Worm (Caenorhabditis elegans) whole organism, L4 larva: Measurements from ENCODE around the gene dnc-3.

ENCODE experiments used
- D1046.2 ChIP-seq: fragments of 200-800 bp; sonication (Bioruptor generic); IDR thresholded peaks from 2 replicates; pipeline ENCODE4 v1.3.6; 2022; ENCODE audit warnings: missing genetic modification characterization, missing compliant biosample characterization
- F26F4.8 ChIP-seq: fragments of 200-800 bp; sonication (Bioruptor generic); conservative IDR thresholded peaks from 2 replicates; pipeline ENCODE4 v1.3.6; 2022; ENCODE audit warnings: missing genetic modification characterization, missing compliant biosample characterization
- F44E2.7 ChIP-seq: fragments of 200-800 bp; sonication (Bioruptor generic); IDR thresholded peaks from 2 replicates; pipeline ENCODE4 v2.1.2; 2022; ENCODE audit warnings: missing genetic modification characterization, missing compliant biosample characterization
- R02D3.7 ChIP-seq: fragments of 150-350 bp; sonication (generic microtip); optimal IDR thresholded peaks from 3 replicates; lab custom pipeline; 2014; ENCODE audit warnings: missing biosample characterization, missing genetic modification characterization
- T26A8.4 ChIP-seq: fragments of 200-800 bp; sonication (Bioruptor generic); IDR thresholded peaks from 2 replicates; pipeline ENCODE4 v1.3.6; 2022; ENCODE audit warnings: missing genetic modification characterization, missing compliant biosample characterization
- Y105C5A.15 ChIP-seq: fragments of 200-800 bp; sonication (Bioruptor generic); IDR thresholded peaks from 2 replicates; pipeline ENCODE4 v1.3.6; 2022; ENCODE audit warnings: missing genetic modification characterization, missing compliant biosample characterization
- Y75B8A.6 ChIP-seq: fragments of 200-800 bp; sonication (Bioruptor generic); IDR thresholded peaks from 2 replicates; pipeline ENCODE4 v1.3.6; 2022; ENCODE audit warnings: missing genetic modification reagents, missing genetic modification characterization, missing compliant biosample characterization
- ZK337.2 ChIP-seq: fragments of 200-800 bp; sonication (Bioruptor generic); IDR thresholded peaks from 2 replicates; pipeline ENCODE4 v1.3.6; 2022; ENCODE audit warnings: missing genetic modification reagents, missing genetic modification characterization, missing compliant biosample characterization
- aha-1 ChIP-seq: fragments of 150-350 bp; peaks from one replicate; lab custom pipeline; 2014; ENCODE audit warnings: missing biosample characterization, missing genetic modification characterization
- ama-1 ChIP-seq: fragments of 150-350 bp; optimal IDR thresholded peaks from 2 replicates; lab custom pipeline; 2014; ENCODE audit warnings: inconsistent platforms, mixed read lengths
- ceh-20 ChIP-seq: fragments of 200-800 bp; sonication (Bioruptor generic); IDR thresholded peaks from 2 replicates; pipeline ENCODE4 v1.3.6; 2022; ENCODE audit warnings: missing genetic modification reagents, missing genetic modification characterization, missing compliant biosample characterization
- ceh-32 ChIP-seq: sonication (generic microtip); optimal IDR thresholded peaks from 2 replicates; lab custom pipeline; 2016; ENCODE audit warnings: mild to moderate bottlenecking, missing genetic modification characterization, missing compliant biosample characterization; ENCODE audit not compliant: poor library complexity
- ceh-62 ChIP-seq: sonication (generic microtip); optimal IDR thresholded peaks from 2 replicates; lab custom pipeline; 2017; ENCODE audit warnings: missing biosample characterization, missing genetic modification characterization
- ces-1 ChIP-seq: fragments of 150-350 bp; sonication (generic microtip); optimal IDR thresholded peaks from 4 replicates; lab custom pipeline; 2014; ENCODE audit warnings: missing biosample characterization, missing genetic modification reagents, missing genetic modification characterization
- cey-2 ChIP-seq: sonication (generic microtip); optimal IDR thresholded peaks from 3 replicates; lab custom pipeline; 2017; ENCODE audit warnings: missing genetic modification characterization, mild to moderate bottlenecking, missing compliant biosample characterization, antibody characterized with exemption, borderline replicate concordance; ENCODE audit not compliant: insufficient read depth
- ctbp-1 ChIP-seq: fragments of 200-800 bp; sonication (Bioruptor generic); IDR thresholded peaks from 2 replicates; pipeline ENCODE4 v1.3.6; 2022; ENCODE audit warnings: missing genetic modification reagents, missing genetic modification characterization, missing compliant biosample characterization
- daf-12 ChIP-seq: fragments of 150-350 bp; optimal IDR thresholded peaks from 2 replicates; lab custom pipeline; 2014; ENCODE audit warnings: missing biosample characterization, missing genetic modification reagents, missing genetic modification characterization
- daf-16 ChIP-seq, 3 experiments: sonication (generic microtip); optimal IDR thresholded peaks; 2 replicates each; lab custom pipeline; 2016 to 2017; ENCODE audit warnings: missing genetic modification characterization in 3 of 3, missing genetic modification reagents in 3 of 3, mild to moderate bottlenecking in 2 of 3, missing compliant biosample characterization in 2 of 3, missing biosample characterization in 1 of 3, moderate library complexity in 1 of 3
- dmd-9 ChIP-seq: fragments of 200-800 bp; sonication (Bioruptor generic); IDR thresholded peaks from 2 replicates; pipeline ENCODE4 v1.3.6; 2022; ENCODE audit warnings: missing genetic modification reagents, missing genetic modification characterization, missing compliant biosample characterization
- dpl-1 ChIP-seq: fragments of 150-350 bp; optimal IDR thresholded peaks from 2 replicates; lab custom pipeline; 2014; ENCODE audit warnings: missing biosample characterization, missing genetic modification reagents, missing genetic modification characterization
- egl-27 ChIP-seq: sonication (generic microtip); optimal IDR thresholded peaks from 3 replicates; lab custom pipeline; 2017; ENCODE audit warnings: missing biosample characterization, missing genetic modification reagents, missing genetic modification characterization
- hlh-30 ChIP-seq: sonication (generic microtip); optimal IDR thresholded peaks from 2 replicates; lab custom pipeline; 2017; ENCODE audit warnings: antibody characterized with exemption, mild to moderate bottlenecking, missing genetic modification characterization, missing compliant biosample characterization; ENCODE audit not compliant: insufficient read depth
- lim-7 ChIP-seq: fragments of 200-800 bp; sonication (Bioruptor generic); IDR thresholded peaks from 2 replicates; pipeline ENCODE4 v1.3.6; 2022; ENCODE audit warnings: missing genetic modification characterization, missing compliant biosample characterization
- lin-15B ChIP-seq: fragments of 150-350 bp; sonication (generic microtip); optimal IDR thresholded peaks from 3 replicates; lab custom pipeline; 2014; ENCODE audit warnings: missing biosample characterization, missing genetic modification characterization
- lin-38 ChIP-seq: fragments of 200-800 bp; sonication (Bioruptor generic); IDR thresholded peaks from 2 replicates; pipeline ENCODE4 v1.3.6; 2022; ENCODE audit warnings: missing genetic modification reagents, missing genetic modification characterization, missing compliant biosample characterization
- lir-3 ChIP-seq: sonication (generic microtip); optimal IDR thresholded peaks from 2 replicates; lab custom pipeline; 2016; ENCODE audit warnings: mild to moderate bottlenecking, missing genetic modification characterization, missing compliant biosample characterization
- lsy-2 ChIP-seq, 2 experiments: fragments of 150-350 bp in 1 of 2; sonication (generic microtip) in 1 of 2; optimal IDR thresholded peaks; 2 replicates each; lab custom pipeline; 2014 to 2017; ENCODE audit warnings: missing biosample characterization in 2 of 2, missing genetic modification characterization in 2 of 2
- madf-5 ChIP-seq, 2 experiments: fragments of 200-800 bp; sonication (Bioruptor generic); IDR thresholded peaks; 2 replicates each; pipeline ENCODE4 v1.3.6; 2022; ENCODE audit warnings: missing compliant biosample characterization in 2 of 2, missing genetic modification characterization in 2 of 2
- mdt-29 ChIP-seq: fragments of 200-800 bp; sonication (Bioruptor generic); IDR thresholded peaks from 2 replicates; pipeline ENCODE4 v1.3.6; 2022; ENCODE audit warnings: missing genetic modification reagents, missing genetic modification characterization, missing compliant biosample characterization
- nhr-102 ChIP-seq: sonication (generic microtip); optimal IDR thresholded peaks from 2 replicates; lab custom pipeline; 2016; ENCODE audit warnings: mild to moderate bottlenecking, missing genetic modification characterization, moderate library complexity, missing compliant biosample characterization
- nhr-11 ChIP-seq: fragments of 150-350 bp; optimal IDR thresholded peaks from 2 replicates; lab custom pipeline; 2014; ENCODE audit warnings: missing biosample characterization, missing genetic modification characterization
- nhr-237 ChIP-seq: sonication (generic microtip); optimal IDR thresholded peaks from 2 replicates; lab custom pipeline; 2017; ENCODE audit warnings: missing biosample characterization, missing genetic modification characterization
- nhr-28 ChIP-seq: fragments of 150-350 bp; optimal IDR thresholded peaks from 2 replicates; lab custom pipeline; 2014; ENCODE audit warnings: missing biosample characterization, missing genetic modification characterization
- nhr-41 ChIP-seq: fragments of 200-800 bp; sonication (Bioruptor generic); IDR thresholded peaks from 2 replicates; pipeline ENCODE4 v1.3.6; 2022; ENCODE audit warnings: missing genetic modification reagents, missing genetic modification characterization, missing compliant biosample characterization
- nhr-6 ChIP-seq: fragments of 150-350 bp; optimal IDR thresholded peaks from 2 replicates; lab custom pipeline; 2014; ENCODE audit warnings: missing biosample characterization, missing genetic modification characterization
- php-3 ChIP-seq: fragments of 200-800 bp; sonication (Bioruptor generic); IDR thresholded peaks from 2 replicates; pipeline ENCODE4 v1.3.6; 2022; ENCODE audit warnings: missing genetic modification reagents, missing genetic modification characterization, missing compliant biosample characterization
- rbr-2 ChIP-seq: sonication (generic microtip); optimal IDR thresholded peaks from 2 replicates; lab custom pipeline; 2016; ENCODE audit warnings: missing genotype, missing genetic modification characterization, missing compliant biosample characterization
- skn-1 ChIP-seq: fragments of 150-350 bp; optimal IDR thresholded peaks from 2 replicates; lab custom pipeline; 2014; ENCODE audit warnings: missing biosample characterization, missing genetic modification characterization
- snpc-1.2 ChIP-seq: fragments of 200-800 bp; sonication (Bioruptor generic); IDR thresholded peaks from 2 replicates; pipeline ENCODE4 v1.3.6; 2022; ENCODE audit warnings: missing genetic modification reagents, missing genetic modification characterization, missing compliant biosample characterization
- spr-1 ChIP-seq: sonication (generic microtip); optimal IDR thresholded peaks from 2 replicates; lab custom pipeline; 2016; ENCODE audit warnings: mild to moderate bottlenecking, missing genetic modification characterization, missing compliant biosample characterization
- tag-97 ChIP-seq: fragments of 200-800 bp; sonication (Bioruptor generic); IDR thresholded peaks from 2 replicates; pipeline ENCODE4 v1.3.6; 2022; ENCODE audit warnings: missing genetic modification characterization, missing compliant biosample characterization
- vab-7 ChIP-seq: fragments of 200-800 bp; sonication (Bioruptor generic); IDR thresholded peaks from 2 replicates; pipeline ENCODE4 v1.3.6; 2022; ENCODE audit warnings: missing genetic modification reagents, missing genetic modification characterization, missing compliant biosample characterization
- zag-1 ChIP-seq: fragments of 150-350 bp; optimal IDR thresholded peaks from 2 replicates; lab custom pipeline; 2014; ENCODE audit warnings: missing biosample characterization, missing genetic modification characterization
- zfp-2 ChIP-seq: sonication (generic microtip); optimal IDR thresholded peaks from 2 replicates; lab custom pipeline; 2016; ENCODE audit warnings: mild to moderate bottlenecking, missing genetic modification characterization, missing compliant biosample characterization
- zfp-3 ChIP-seq: fragments of 200-800 bp; sonication (Bioruptor generic); conservative IDR thresholded peaks from 2 replicates; pipeline ENCODE4 v1.3.6; 2022; ENCODE audit warnings: missing genetic modification reagents, missing genetic modification characterization, missing compliant biosample characterization
- zip-11 ChIP-seq: fragments of 200-800 bp; sonication (Bioruptor generic); IDR thresholded peaks from 2 replicates; pipeline ENCODE4 v1.3.6; 2022; ENCODE audit warnings: missing genetic modification characterization, missing compliant biosample characterization
- zip-2 ChIP-seq: fragments of 150-350 bp; optimal IDR thresholded peaks from 2 replicates; lab custom pipeline; 2014; ENCODE audit warnings: missing biosample characterization, missing genetic modification characterization
- ztf-7 ChIP-seq: fragments of 150-350 bp; optimal IDR thresholded peaks from 2 replicates; lab custom pipeline; 2014; ENCODE audit warnings: missing biosample characterization, missing genetic modification characterization

The dnc-3 gene

ce11 chrII:3520988-3521850 is 32.3 kb upstream of the dnc-3 start, which contains the start of gene W09G10.9 (continued):
- TF ChIP-seq rbr-2 (tag; lab: Kevin White, UChicago): peak; percentile 71
- TF ChIP-seq hlh-30 (tag; lab: Kevin White, UChicago): peak; percentile 22
- 0 out of 2 replicates have a peak, but pooled peaks have one; percentile 22 for TF ChIP-seq snpc-1.2 (GFP tag; lab: Robert Waterston, UW)
- TF ChIP-seq ceh-32 (tag; lab: Kevin White, UChicago): no peak
- TF ChIP-seq mdt-29 (GFP tag; lab: Robert Waterston, UW): peak; percentile 69
- TF ChIP-seq daf-12 (tag; lab: Kevin White, UChicago): no peak
- no peak for TF ChIP-seq R02D3.7 (tag; lab: Kevin White, UChicago)
- no peak for TF ChIP-seq nhr-6 (tag; lab: Kevin White, UChicago)
- TF ChIP-seq zag-1 (tag; lab: Kevin White, UChicago): no peak
- TF ChIP-seq tag-97 (GFP tag; lab: Robert Waterston, UW): 0 out of 2 replicates have a peak, but pooled peaks have one; percentile 77
- TF ChIP-seq egl-27: no peak
- TF ChIP-seq cey-2 (tag; lab: Kevin White, UChicago): no peak
- 0 out of 2 replicates have a peak, but pooled peaks have one; percentile 48 for TF ChIP-seq Y75B8A.6
- peak; percentile 20 for TF ChIP-seq spr-1
- TF ChIP-seq nhr-102 (tag; lab: Kevin White, UChicago): peak; percentile 46
- TF ChIP-seq lim-7: peak; percentile 86
- no peak for TF ChIP-seq skn-1
- TF ChIP-seq T26A8.4 (GFP tag; lab: Robert Waterston, UW): peak; percentile 87
- TF ChIP-seq ZK337.2 (GFP tag; lab: Robert Waterston, UW): peak; percentile 74; the same call in 1 of the 2 replicates
- TF ChIP-seq zip-11 (GFP tag; lab: Robert Waterston, UW): 0 out of 2 replicates have a peak, but pooled peaks have one; percentile 51
- TF ChIP-seq zip-2 (tag; lab: Kevin White, UChicago): no peak
- peak; percentile 75; the same call in 1 of the 2 replicates for TF ChIP-seq D1046.2 (GFP tag; lab: Robert Waterston, UW)
- peak; percentile 28 for TF ChIP-seq dpl-1 (GFP tag; lab: Kevin White, UChicago)
- TF ChIP-seq madf-5 (GFP tag; IDR thresholded peaks at IDR 0.05; lab: Robert Waterston, UW): no peak
- TF ChIP-seq daf-16 (GFP tag; optimal IDR thresholded peaks at IDR 0.05; lab: Kevin White, UChicago): peak in 1 of 2 experiments; percentile 29
- peak; percentile 54 for TF ChIP-seq daf-16 (tag; optimal IDR thresholded peaks at IDR 0.05; lab: Kevin White, UChicago)
- TF ChIP-seq lsy-2 (tag; optimal IDR thresholded peaks at IDR 0.05; lab: Kevin White, UChicago): peak; percentile 51 to 74
- 0 out of 2 replicates have a peak, but pooled peaks have one; percentile 74 for TF ChIP-seq ceh-20 (GFP tag; lab: Robert Waterston, UW)
- TF ChIP-seq nhr-41 (GFP tag; lab: Robert Waterston, UW): 0 out of 2 replicates have a peak, but pooled peaks have one; percentile 11
- 0 out of 2 replicates have a peak, but pooled peaks have one; percentile 23 for TF ChIP-seq F26F4.8 (GFP tag; lab: Robert Waterston, UW)
- TF ChIP-seq Y105C5A.15: no peak
- TF ChIP-seq lin-38: peak; percentile 95
- no peak for TF ChIP-seq ztf-7 (tag; lab: Kevin White, UChicago)
- TF ChIP-seq php-3 (GFP tag; lab: Robert Waterston, UW): 0 out of 2 replicates have a peak, but pooled peaks have one; percentile 42
- 0 out of 2 replicates have a peak, but pooled peaks have one; percentile 37 for TF ChIP-seq F44E2.7 (GFP tag; lab: Robert Waterston, UW)
- peak; percentile 44 for TF ChIP-seq aha-1 (tag; lab: Kevin White, UChicago)
- peak; percentile 75 for TF ChIP-seq ctbp-1 (GFP tag; lab: Robert Waterston, UW)
- TF ChIP-seq ces-1 (GFP tag; lab: Kevin White, UChicago): no peak
- TF ChIP-seq nhr-28 (tag; lab: Kevin White, UChicago): peak; percentile 27
- TF ChIP-seq zfp-3: no peak
- no peak for TF ChIP-seq lin-15B (tag; lab: Kevin White, UChicago)
- peak; percentile 24 for TF ChIP-seq nhr-11 (tag; lab: Kevin White, UChicago)
- TF ChIP-seq ceh-62: no peak
- peak; percentile 88 for TF ChIP-seq dmd-9 (GFP tag; lab: Robert Waterston, UW)
- peak; percentile 14 for TF ChIP-seq zfp-2 (tag; lab: Kevin White, UChicago)
- no peak for TF ChIP-seq lir-3
- TF ChIP-seq vab-7 (GFP tag; lab: Robert Waterston, UW): peak; percentile 75
- TF ChIP-seq nhr-237: no peak
- TF ChIP-seq ama-1 (lab: Kevin White, UChicago): no peak
